Fruit fly (Drosophila melanogaster): ENCODE results near the gene COX7A.

DNA sequence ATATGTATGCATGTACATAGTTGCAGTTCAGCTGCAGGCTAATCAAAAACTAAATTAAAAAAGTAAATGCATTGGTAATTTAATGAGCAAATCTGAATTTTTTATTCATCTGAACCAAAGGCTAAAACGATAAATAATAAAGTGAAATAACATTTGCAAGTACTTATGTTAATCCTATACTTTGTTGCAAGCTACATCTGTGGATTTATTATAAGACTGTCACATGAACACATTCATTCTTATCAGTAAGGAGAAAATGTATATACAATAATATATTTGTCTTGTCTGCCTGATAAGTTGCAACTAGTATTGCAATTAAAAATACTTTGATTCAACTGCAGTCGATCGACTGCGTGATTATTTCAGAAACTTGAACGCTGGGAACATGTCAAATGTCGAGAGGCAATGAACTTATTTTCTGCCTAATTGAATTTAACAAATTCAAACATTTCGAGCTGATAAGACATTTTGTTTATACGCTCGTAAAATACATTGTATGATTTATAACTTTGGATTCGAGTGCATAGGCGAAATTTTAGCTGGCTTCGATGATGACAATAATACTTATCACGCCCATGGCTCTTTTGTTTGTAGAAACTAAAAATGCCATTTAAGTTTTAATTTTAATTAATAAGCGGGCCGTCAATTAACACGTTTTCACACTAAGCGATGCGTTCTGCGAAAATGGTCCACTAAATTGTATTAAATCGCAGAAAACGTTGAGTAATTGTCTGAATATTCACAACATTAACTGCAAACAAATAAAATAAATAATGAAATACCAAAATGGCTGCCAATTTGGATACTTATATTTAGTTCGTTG, 12.7 kb downstream of the COX7A start:
- TF ChIP-seq psq (optimal IDR thresholded peaks at IDR 0.05) (no peak), CG8478 (optimal IDR thresholded peaks at IDR 0.05) (no peak), Dll (optimal IDR thresholded peaks at IDR 0.05) (no peak), pan (optimal IDR thresholded peaks at IDR 0.05) (no peak)
